Worm (Caenorhabditis elegans): ENCODE results near the gene mtm-6.

DNA sequence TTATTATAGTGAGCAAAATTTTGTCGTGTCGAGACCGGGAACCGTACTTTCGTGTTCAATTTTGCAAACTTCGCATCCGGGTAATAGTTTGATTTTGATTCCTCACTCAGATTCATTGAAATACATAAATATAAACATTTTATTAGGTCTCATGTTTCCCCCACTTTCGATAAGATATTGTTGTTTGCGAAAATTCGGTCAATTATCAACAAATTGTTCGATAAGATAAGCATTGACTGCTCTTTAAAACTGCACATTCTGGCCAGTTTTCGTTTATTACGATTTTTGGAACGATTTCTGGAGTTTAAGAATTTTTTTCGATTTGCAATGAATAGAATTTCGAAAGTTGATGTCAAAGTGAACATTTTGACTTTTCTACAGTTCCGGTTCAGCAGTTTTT is 41.7 kb downstream of the mtm-6 start:
- TF ChIP-seq pha-4 (tag; optimal IDR thresholded peaks at IDR 0.05) (no peak), ama-1 (optimal IDR thresholded peaks at IDR 0.05) (no peak), sox-2 (GFP tag; IDR thresholded peaks at IDR 0.05) (no peak), unc-86 (tag; optimal IDR thresholded peaks at IDR 0.05) (no peak), ceh-14 (tag; optimal IDR thresholded peaks at IDR 0.05) (no peak), tbx-2 (tag; optimal IDR thresholded peaks at IDR 0.05) (no peak), hlh-30 (tag; optimal IDR thresholded peaks at IDR 0.05; ENCODE audit: insufficient read depth) (no peak)

Measured in whole organism, late embryonic.